Fruit fly (Drosophila melanogaster) whole organism, embryonic: Measurements from ENCODE around the gene CG18213.
A peak's percentile ranks its signal among the peaks of the same experiment; 100 is the strongest.

ENCODE experiments used
- BtbVII ChIP-seq: fragments of 200-800 bp; sonication (Bioruptor generic); optimal IDR thresholded peaks from 3 replicates; lab custom pipeline; 2017; ENCODE audit warnings: missing biosample characterization, mild to moderate bottlenecking, missing genetic modification characterization
- CG10543 ChIP-seq: fragments of 200-800 bp; sonication (Bioruptor generic); optimal IDR thresholded peaks from 3 replicates; lab custom pipeline; 2017; ENCODE audit warnings: missing biosample characterization, mild to moderate bottlenecking, missing genetic modification characterization, moderate library complexity
- CG12155 ChIP-seq: fragments of 200-800 bp; sonication (Bioruptor generic); optimal IDR thresholded peaks from 3 replicates; lab custom pipeline; 2016; ENCODE audit warnings: missing biosample characterization, missing genetic modification characterization
- CG12236 ChIP-seq: fragments of 200-800 bp; sonication (Bioruptor generic); optimal IDR thresholded peaks from 2 replicates; lab custom pipeline; 2016; ENCODE audit warnings: missing biosample characterization, missing genetic modification characterization
- CG12659 ChIP-seq: fragments of 200-800 bp; sonication (Bioruptor generic); optimal IDR thresholded peaks from 3 replicates; lab custom pipeline; 2017; ENCODE audit warnings: mild to moderate bottlenecking, missing biosample characterization, missing genetic modification reagents, missing genetic modification characterization
- CG12744 ChIP-seq: fragments of 200-800 bp; sonication (Bioruptor generic); optimal IDR thresholded peaks from 2 replicates; lab custom pipeline; 2016; ENCODE audit warnings: missing biosample characterization, missing genetic modification characterization
- CG13775 ChIP-seq: fragments of 200-800 bp; sonication (Bioruptor generic); optimal IDR thresholded peaks from 3 replicates; lab custom pipeline; 2017; ENCODE audit warnings: missing biosample characterization, mild to moderate bottlenecking, missing genetic modification characterization
- CG15479 ChIP-seq: fragments of 200-800 bp; sonication (Bioruptor generic); optimal IDR thresholded peaks from 3 replicates; lab custom pipeline; 2019; ENCODE audit warnings: missing biosample characterization, mild to moderate bottlenecking, missing genetic modification characterization, moderate library complexity
- CG15696 ChIP-seq: fragments of 200-800 bp; sonication (Bioruptor generic); optimal IDR thresholded peaks from 2 replicates; lab custom pipeline; 2019; ENCODE audit warnings: missing biosample characterization, mild to moderate bottlenecking, missing genetic modification characterization, moderate library complexity
- CG1603 ChIP-seq: fragments of 200-800 bp; sonication (Bioruptor generic); optimal IDR thresholded peaks from 2 replicates; lab custom pipeline; 2019; ENCODE audit warnings: missing biosample characterization, mild to moderate bottlenecking, missing genetic modification characterization, moderate library complexity
- CG17385 ChIP-seq: fragments of 200-800 bp; sonication (Bioruptor generic); optimal IDR thresholded peaks from 3 replicates; lab custom pipeline; 2018; ENCODE audit warnings: missing biosample characterization, mild to moderate bottlenecking, missing genetic modification characterization
- CG1832 ChIP-seq: fragments of 200-800 bp; sonication (Bioruptor generic); optimal IDR thresholded peaks from 2 replicates; lab custom pipeline; 2017; ENCODE audit warnings: missing biosample characterization, mild to moderate bottlenecking, missing genetic modification characterization, inconsistent platforms
- CG2129 ChIP-seq: fragments of 200-800 bp; sonication (Bioruptor generic); IDR thresholded peaks from 2 replicates; pipeline ENCODE4 v1.3.6; 2022; ENCODE audit warnings: missing biosample characterization, missing genetic modification characterization; ENCODE audit not compliant: partially characterized antibody
- CG2202 ChIP-seq: fragments of 200-800 bp; sonication (Bioruptor generic); optimal IDR thresholded peaks from 2 replicates; lab custom pipeline; 2018; ENCODE audit warnings: missing biosample characterization, mild to moderate bottlenecking, missing genetic modification characterization
- CG32772 ChIP-seq: fragments of 200-800 bp; sonication (Bioruptor generic); IDR thresholded peaks from 2 replicates; pipeline ENCODE4 v1.3.6; 2022; ENCODE audit warnings: missing biosample characterization, missing genetic modification characterization
- CG6272 ChIP-seq: fragments of 200-800 bp; sonication (Bioruptor generic); IDR thresholded peaks from 2 replicates; pipeline ENCODE4 v1.3.6; 2022; ENCODE audit warnings: missing biosample characterization, missing genetic modification characterization
- CG6683 ChIP-seq: fragments of 200-800 bp; sonication (Bioruptor generic); optimal IDR thresholded peaks from 2 replicates; lab custom pipeline; 2017; ENCODE audit warnings: missing biosample characterization, mild to moderate bottlenecking, missing genetic modification characterization, missing genetic modification reagents
- CG7745 ChIP-seq: fragments of 200-800 bp; sonication (Bioruptor generic); optimal IDR thresholded peaks from 2 replicates; lab custom pipeline; 2018; ENCODE audit warnings: missing biosample characterization, mild to moderate bottlenecking, missing genetic modification characterization, moderate library complexity
- CG8924 ChIP-seq: fragments of 200-800 bp; optimal IDR thresholded peaks from 3 replicates; lab custom pipeline; 2019; ENCODE audit warnings: missing biosample characterization, mild to moderate bottlenecking, missing genetic modification characterization, moderate library complexity
- CG9437 ChIP-seq: fragments of 200-800 bp; sonication (Bioruptor generic); optimal IDR thresholded peaks from 2 replicates; lab custom pipeline; 2018; ENCODE audit warnings: missing biosample characterization, mild to moderate bottlenecking, missing genetic modification characterization
- Dip2 ChIP-seq: fragments of 200-800 bp; sonication (Bioruptor generic); IDR thresholded peaks from 2 replicates; pipeline ENCODE4 v1.3.6; 2022; ENCODE audit warnings: missing biosample characterization, missing genetic modification characterization
- Dref ChIP-seq: fragments of 200-800 bp; sonication (Bioruptor generic); IDR thresholded peaks from 2 replicates; pipeline ENCODE4 v1.3.6; 2022; ENCODE audit warnings: missing biosample characterization, missing genetic modification characterization
- E2f2 ChIP-seq: fragments of 200-800 bp; sonication (Bioruptor generic); IDR thresholded peaks from 2 replicates; pipeline ENCODE4 v1.3.6; 2022; ENCODE audit warnings: missing biosample characterization, missing genetic modification characterization
- ERR ChIP-seq: fragments of 200-800 bp; sonication (Bioruptor generic); optimal IDR thresholded peaks from 2 replicates; lab custom pipeline; 2016; ENCODE audit warnings: missing biosample characterization, missing genetic modification characterization
- Fer2 ChIP-seq: fragments of 200-800 bp; sonication (Bioruptor generic); optimal IDR thresholded peaks from 2 replicates; lab custom pipeline; 2018; ENCODE audit warnings: missing biosample characterization, mild to moderate bottlenecking, missing genetic modification characterization, moderate library complexity
- Hmx ChIP-seq: fragments of 200-800 bp; sonication (Bioruptor generic); optimal IDR thresholded peaks from 2 replicates; lab custom pipeline; 2016; ENCODE audit warnings: missing biosample characterization, missing genetic modification characterization
- Med ChIP-seq: fragments of 200-800 bp; sonication (Bioruptor generic); peaks from one replicate; lab custom pipeline; 2016; ENCODE audit warnings: missing biosample characterization, missing genetic modification characterization, mild to moderate bottlenecking, inconsistent platforms, moderate library complexity
- Mes4 ChIP-seq: fragments of 200-800 bp; sonication (Bioruptor generic); optimal IDR thresholded peaks from 2 replicates; lab custom pipeline; 2016; ENCODE audit warnings: missing biosample characterization, missing genetic modification characterization
- Rfx ChIP-seq: fragments of 200-800 bp; sonication (Bioruptor generic); IDR thresholded peaks from 2 replicates; pipeline ENCODE4 v1.3.6; 2022; ENCODE audit warnings: missing biosample characterization, missing genetic modification characterization
- Rx ChIP-seq: fragments of 200-800 bp; sonication (Bioruptor generic); IDR thresholded peaks from 2 replicates; pipeline ENCODE4 v1.3.6; 2022; ENCODE audit warnings: missing biosample characterization, missing genetic modification characterization
- Six4 ChIP-seq: fragments of 200-800 bp; sonication (Bioruptor generic); optimal IDR thresholded peaks from 2 replicates; lab custom pipeline; 2016; ENCODE audit warnings: missing biosample characterization, missing genetic modification characterization
- Xbp1 ChIP-seq: fragments of 200-800 bp; sonication (Bioruptor generic); optimal IDR thresholded peaks from 3 replicates; lab custom pipeline; 2016; ENCODE audit warnings: missing biosample characterization, mild to moderate bottlenecking, missing genetic modification characterization
- cg ChIP-seq: fragments of 200-800 bp; sonication (Bioruptor generic); optimal IDR thresholded peaks from 3 replicates; lab custom pipeline; 2019; ENCODE audit warnings: missing biosample characterization, mild to moderate bottlenecking, missing genetic modification characterization, moderate library complexity
- gce ChIP-seq: fragments of 200-800 bp; sonication (Bioruptor generic); IDR thresholded peaks from 3 replicates; pipeline ENCODE4 v1.3.6; 2022; ENCODE audit warnings: missing biosample characterization, missing genetic modification characterization
- gsb-n ChIP-seq: fragments of 200-800 bp; sonication (Bioruptor generic); optimal IDR thresholded peaks from 3 replicates; lab custom pipeline; 2018; ENCODE audit warnings: missing biosample characterization, mild to moderate bottlenecking, missing genetic modification characterization
- lilli ChIP-seq: fragments of 200-800 bp; sonication (Bioruptor generic); optimal IDR thresholded peaks from 3 replicates; lab custom pipeline; 2016; ENCODE audit warnings: missing biosample characterization, missing genetic modification characterization
- lola ChIP-seq, 3 experiments: fragments of >200 bp in 2 of 3; fragments of 200-800 bp in 1 of 3; sonication (Bioruptor generic) in 1 of 3; optimal IDR thresholded peaks; 2 replicates each; lab custom pipeline; 2017 to 2019; ENCODE audit warnings: missing biosample characterization in 3 of 3, missing genetic modification characterization in 3 of 3, mild to moderate bottlenecking in 1 of 3, moderate library complexity in 1 of 3
- maf-S ChIP-seq: fragments of 200-800 bp; sonication (Bioruptor generic); optimal IDR thresholded peaks from 2 replicates; lab custom pipeline; 2016; ENCODE audit warnings: missing biosample characterization, missing genetic modification characterization
- mirr ChIP-seq: fragments of 200-800 bp; sonication (Bioruptor generic); optimal IDR thresholded peaks from 3 replicates; lab custom pipeline; 2018; ENCODE audit warnings: missing biosample characterization, mild to moderate bottlenecking, missing genetic modification characterization
- pnt ChIP-seq: fragments of 200-800 bp; sonication (Bioruptor generic); optimal IDR thresholded peaks from 3 replicates; lab custom pipeline; 2016; ENCODE audit warnings: missing biosample characterization, missing genetic modification characterization
- prd ChIP-seq, 3 experiments: fragments of >200 bp in 2 of 3; fragments of 200-800 bp in 1 of 3; sonication (Bioruptor generic) in 1 of 3; optimal IDR thresholded peaks in 2 of 3; IDR thresholded peaks in 1 of 3; 2 replicates in 2 of 3; 3 replicates in 1 of 3; pipeline versions ENCODE4 v1.3.6 to Lab custom; 2017 to 2022; ENCODE audit warnings: missing biosample characterization in 1 of 3, missing genetic modification characterization in 1 of 3
- pum ChIP-seq: fragments of 200-800 bp; sonication (Bioruptor generic); optimal IDR thresholded peaks from 2 replicates; lab custom pipeline; 2016; ENCODE audit warnings: missing biosample characterization, missing genetic modification characterization
- rib ChIP-seq: fragments of 200-800 bp; sonication (Bioruptor generic); IDR thresholded peaks from 2 replicates; pipeline ENCODE4 v1.3.6; 2022; ENCODE audit warnings: missing biosample characterization, missing genetic modification characterization
- ro ChIP-seq: fragments of 200-800 bp; sonication (Bioruptor generic); IDR thresholded peaks from 2 replicates; pipeline ENCODE4 v1.3.6; 2022; ENCODE audit warnings: missing biosample characterization, missing genetic modification characterization
- scrt ChIP-seq: fragments of 200-800 bp; sonication (Bioruptor generic); optimal IDR thresholded peaks from 2 replicates; lab custom pipeline; 2018; ENCODE audit warnings: missing biosample characterization, mild to moderate bottlenecking, missing genetic modification characterization, moderate library complexity
- sens ChIP-seq: fragments of 200-800 bp; sonication (Bioruptor generic); peaks from one replicate; lab custom pipeline; 2016; ENCODE audit warnings: missing biosample characterization, missing genetic modification characterization
- sima ChIP-seq: fragments of 200-800 bp; sonication (Bioruptor generic); optimal IDR thresholded peaks from 2 replicates; lab custom pipeline; 2016; ENCODE audit warnings: missing biosample characterization, missing genetic modification characterization
- sna ChIP-seq: fragments of 200-800 bp; sonication (Bioruptor generic); IDR thresholded peaks from 2 replicates; pipeline ENCODE4 v1.3.6; 2022; ENCODE audit warnings: missing biosample characterization, missing genetic modification characterization; ENCODE audit not compliant: partially characterized antibody
- stwl ChIP-seq: fragments of 200-800 bp; sonication (Bioruptor generic); optimal IDR thresholded peaks from 3 replicates; lab custom pipeline; 2018; ENCODE audit warnings: missing biosample characterization, mild to moderate bottlenecking, missing genetic modification characterization, moderate library complexity
- tna ChIP-seq: fragments of 200-800 bp; sonication (Bioruptor generic); IDR thresholded peaks from 2 replicates; pipeline ENCODE4 v1.3.6; 2022; ENCODE audit warnings: missing biosample characterization, missing genetic modification characterization; ENCODE audit not compliant: partially characterized antibody

The CG18213 gene

DNA sequence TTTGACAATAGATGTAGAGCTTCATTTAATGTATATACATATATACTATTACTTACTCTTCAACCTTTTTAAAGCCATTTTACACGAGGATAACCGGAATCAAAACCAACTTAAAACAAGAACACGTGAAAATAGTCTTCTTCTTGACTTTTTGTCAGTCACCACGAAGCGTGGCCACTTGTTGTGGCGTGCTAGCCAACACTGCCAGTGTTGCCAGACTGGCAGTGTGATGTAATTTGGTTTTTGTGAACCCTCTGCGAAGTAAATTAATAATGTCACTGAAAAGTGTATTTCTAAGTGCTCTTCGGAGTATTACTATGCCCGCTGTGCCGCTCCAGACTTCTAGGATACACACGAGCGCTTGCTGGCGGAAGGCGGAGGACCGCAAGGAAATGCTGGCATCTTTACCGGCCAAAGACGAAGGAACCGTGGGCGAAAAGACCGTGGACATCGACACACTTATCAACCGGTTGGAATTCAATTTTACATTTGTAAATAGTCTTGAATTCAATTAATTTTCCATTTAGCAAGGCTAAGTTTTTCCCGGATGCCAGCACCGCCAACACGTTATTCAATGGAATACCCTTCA lies 32.6 kb upstream of the CG18213 start, which contains the start of the genes Ns1 and mRpS11 (continued):
- TF ChIP-seq Hmx (GFP tag; lab: Kevin White, UChicago) (no peak), Dip2 (no peak), pum (peak; percentile 23), mirr (peak; percentile 38), rib (GFP tag; lab: Robert Waterston, UW) (no peak), maf-S (GFP tag; lab: Kevin White, UChicago) (no peak), CG32772 (GFP tag; lab: Robert Waterston, UW) (no peak), CG8924 (tag; lab: Kevin White, UChicago) (peak; percentile 5), CG1603 (tag; lab: Kevin White, UChicago) (peak; percentile 78), lola (GFP tag; optimal IDR thresholded peaks at IDR 0.05; lab: Kevin White, UChicago) (no peak), scrt (GFP tag; lab: Kevin White, UChicago) (peak; percentile 95), CG9437 (no peak), gsb-n (tag; lab: Kevin White, UChicago) (peak; percentile 30), Fer2 (tag; lab: Kevin White, UChicago) (no peak), CG13775 (GFP tag; lab: Kevin White, UChicago) (peak; percentile 7), sens (GFP tag; lab: Kevin White, UChicago) (peak; percentile 66), CG6683 (GFP tag; lab: Kevin White, UChicago) (peak; percentile 1), CG12236 (GFP tag; lab: Kevin White, UChicago) (no peak), CG15479 (GFP tag; lab: Kevin White, UChicago) (no peak), CG12155 (GFP tag; lab: Kevin White, UChicago) (no peak), sima (GFP tag; lab: Kevin White, UChicago) (no peak), Six4 (no peak), Dref (GFP tag; lab: Robert Waterston, UW) (no peak; the same call in 1 of the 2 replicates), CG12659 (GFP tag; lab: Kevin White, UChicago) (peak; percentile 69)
- TF ChIP-seq, all 482 proteins: peak for 176

- TF ChIP-seq stwl (tag; lab: Kevin White, UChicago): no peak
- peak; percentile 45 for TF ChIP-seq CG10543 (GFP tag; lab: Kevin White, UChicago)
- no peak for TF ChIP-seq Rfx (GFP tag; lab: Robert Waterston, UW)
- no peak for TF ChIP-seq tna
- TF ChIP-seq Med: peak; percentile 83
- no peak for TF ChIP-seq CG17385 (GFP tag; lab: Kevin White, UChicago)
- TF ChIP-seq CG9437: peak; percentile 83
- no peak for TF ChIP-seq CG6272 (GFP tag; lab: Robert Waterston, UW)
- no peak for TF ChIP-seq CG12744
- no peak for TF ChIP-seq CG1832 (GFP tag; lab: Kevin White, UChicago)
- TF ChIP-seq Mes4: no peak
- TF ChIP-seq CG15696 (tag; lab: Kevin White, UChicago): no peak
- TF ChIP-seq sna (GFP tag; lab: Robert Waterston, UW): no peak
- TF ChIP-seq cg (GFP tag; lab: Kevin White, UChicago): peak; percentile 73
- no peak for TF ChIP-seq Xbp1 (GFP tag; lab: Kevin White, UChicago)
- TF ChIP-seq ro (GFP tag; lab: Robert Waterston, UW): no peak
- no peak for TF ChIP-seq ERR (GFP tag; lab: Kevin White, UChicago)
- TF ChIP-seq E2f2 (GFP tag; lab: Robert Waterston, UW): peak; percentile 69
- no peak for TF ChIP-seq CG2202 (tag; lab: Kevin White, UChicago)
- TF ChIP-seq BtbVII (GFP tag; lab: Kevin White, UChicago): no peak
- TF ChIP-seq gce: no peak
- TF ChIP-seq pnt (GFP tag; lab: Kevin White, UChicago): no peak
- no peak for TF ChIP-seq CG2129 (GFP tag; lab: Robert Waterston, UW)
- no peak for TF ChIP-seq prd (optimal IDR thresholded peaks at IDR 0.05; lab: Kevin White, UChicago)
- no peak for TF ChIP-seq prd (GFP tag; IDR thresholded peaks at IDR 0.05; lab: Robert Waterston, UW)
- no peak for TF ChIP-seq lilli (GFP tag; lab: Kevin White, UChicago)
- TF ChIP-seq CG7745 (tag; lab: Kevin White, UChicago): no peak
- TF ChIP-seq Rx (GFP tag; lab: Robert Waterston, UW): no peak
These were observed 27.7 kb upstream of the CG18213 start for dm6 chr3R:17067721-17068120.
